Fruit fly (Drosophila melanogaster) whole organism, prepupa: ENCODE results near the gene CG14818.
A peak's percentile ranks its signal among the peaks of the same experiment; 100 is the strongest.

Experiments
- Blimp-1 ChIP-seq: fragments of 200-800 bp; sonication (Bioruptor generic); optimal IDR thresholded peaks from 3 replicates; lab custom pipeline; 2017; ENCODE audit warnings: missing biosample characterization, missing genetic modification characterization, mild to moderate bottlenecking, moderate library complexity, missing genetic modification reagents
- CG10631 ChIP-seq: fragments of 200-800 bp; sonication (Bioruptor generic); optimal IDR thresholded peaks from 2 replicates; lab custom pipeline; 2016; ENCODE audit warnings: missing biosample characterization, missing genetic modification characterization
- CG11294 ChIP-seq: fragments of 200-800 bp; sonication (Bioruptor generic); IDR thresholded peaks from 2 replicates; pipeline ENCODE4 v1.3.6; 2022; ENCODE audit warnings: missing biosample characterization, missing genetic modification characterization
- CG11902 ChIP-seq: fragments of 200-800 bp; sonication (Bioruptor generic); optimal IDR thresholded peaks from 3 replicates; lab custom pipeline; 2016; ENCODE audit warnings: missing biosample characterization, missing genetic modification characterization
- CG15336 ChIP-seq: fragments of 200-800 bp; sonication (Bioruptor generic); IDR thresholded peaks from 2 replicates; pipeline ENCODE4 v1.3.6; 2022; ENCODE audit warnings: missing biosample characterization, missing genetic modification characterization
- CG16779 ChIP-seq: fragments of 200-800 bp; sonication (Bioruptor generic); optimal IDR thresholded peaks from 3 replicates; lab custom pipeline; 2017; ENCODE audit warnings: missing biosample characterization, mild to moderate bottlenecking, missing genetic modification characterization
- CG3032 ChIP-seq: fragments of 200-800 bp; optimal IDR thresholded peaks from 2 replicates; lab custom pipeline; 2019; ENCODE audit warnings: missing biosample characterization, mild to moderate bottlenecking, missing genetic modification characterization, moderate library complexity
- CG31627 ChIP-seq: fragments of 200-800 bp; sonication (Bioruptor generic); optimal IDR thresholded peaks from 3 replicates; lab custom pipeline; 2016; ENCODE audit warnings: missing biosample characterization, missing genetic modification characterization
- CG32006 ChIP-seq: fragments of 200-800 bp; sonication (Bioruptor generic); optimal IDR thresholded peaks from 3 replicates; lab custom pipeline; 2017; ENCODE audit warnings: missing biosample characterization, mild to moderate bottlenecking, missing genetic modification characterization
- CG34406 ChIP-seq: fragments of 200-800 bp; sonication (Bioruptor generic); optimal IDR thresholded peaks from 3 replicates; lab custom pipeline; 2016; ENCODE audit warnings: missing biosample characterization, missing genetic modification characterization
- CG3919 ChIP-seq: fragments of 200-800 bp; sonication (Bioruptor generic); optimal IDR thresholded peaks from 3 replicates; lab custom pipeline; 2016; ENCODE audit warnings: missing biosample characterization, missing genetic modification characterization
- CG6163 ChIP-seq: fragments of 200-800 bp; sonication (Bioruptor generic); IDR thresholded peaks from 3 replicates; pipeline ENCODE4 v1.3.6; 2022; ENCODE audit warnings: missing biosample characterization, missing genetic modification characterization
- CG6792 ChIP-seq: fragments of 200-800 bp; sonication (Bioruptor generic); optimal IDR thresholded peaks from 3 replicates; lab custom pipeline; 2016; ENCODE audit warnings: missing biosample characterization, missing genetic modification characterization
- CG6808 ChIP-seq: fragments of 200-800 bp; sonication (Bioruptor generic); optimal IDR thresholded peaks from 3 replicates; lab custom pipeline; 2017; ENCODE audit warnings: missing biosample characterization, missing genetic modification characterization, mild to moderate bottlenecking, moderate library complexity, missing genetic modification reagents
- CG7368 ChIP-seq: fragments of 200-800 bp; sonication (Bioruptor generic); optimal IDR thresholded peaks from 3 replicates; lab custom pipeline; 2016; ENCODE audit warnings: missing biosample characterization, missing genetic modification characterization
- CG8119 ChIP-seq: fragments of 200-800 bp; sonication (Bioruptor generic); IDR thresholded peaks from 3 replicates; pipeline ENCODE4 v1.3.6; 2022; ENCODE audit warnings: missing biosample characterization, missing genetic modification characterization
- CG8319 ChIP-seq: fragments of 200-800 bp; sonication (Bioruptor generic); optimal IDR thresholded peaks from 3 replicates; lab custom pipeline; 2016; ENCODE audit warnings: missing biosample characterization, missing genetic modification characterization
- CG8632 ChIP-seq: fragments of 200-800 bp; sonication (Bioruptor generic); optimal IDR thresholded peaks from 3 replicates; lab custom pipeline; 2016; ENCODE audit warnings: missing biosample characterization, missing genetic modification characterization
- CG9139 ChIP-seq: fragments of 200-800 bp; sonication (Bioruptor generic); optimal IDR thresholded peaks from 3 replicates; lab custom pipeline; 2017; ENCODE audit warnings: missing biosample characterization, mild to moderate bottlenecking, missing genetic modification characterization
- Eip78C ChIP-seq: fragments of 200-800 bp; sonication (Bioruptor generic); peaks from one replicate; lab custom pipeline; 2016; ENCODE audit warnings: missing biosample characterization, missing genetic modification characterization
- Eip93F ChIP-seq: fragments of 200-800 bp; sonication (Bioruptor generic); optimal IDR thresholded peaks from 2 replicates; lab custom pipeline; 2016; ENCODE audit warnings: missing biosample characterization, mild to moderate bottlenecking, missing genetic modification characterization
- Ets96B ChIP-seq: fragments of 200-800 bp; optimal IDR thresholded peaks from 2 replicates; lab custom pipeline; 2019; ENCODE audit warnings: missing biosample characterization, mild to moderate bottlenecking, missing genetic modification characterization, moderate library complexity
- Gug ChIP-seq: fragments of 200-800 bp; sonication (Bioruptor generic); IDR thresholded peaks from 2 replicates; pipeline ENCODE4 v1.3.6; 2022; ENCODE audit warnings: missing biosample characterization, missing genetic modification characterization
- Hr38 ChIP-seq: sonication (Bioruptor generic); optimal IDR thresholded peaks from 2 replicates; lab custom pipeline; 2016; ENCODE audit warnings: missing biosample characterization, missing genetic modification characterization
- Hr39 ChIP-seq: fragments of 200-800 bp; sonication (Bioruptor generic); optimal IDR thresholded peaks from 2 replicates; lab custom pipeline; 2016; ENCODE audit warnings: missing biosample characterization, missing genetic modification characterization
- Hr4 ChIP-seq: fragments of 200-800 bp; sonication (Bioruptor generic); optimal IDR thresholded peaks from 3 replicates; lab custom pipeline; 2016; ENCODE audit warnings: missing biosample characterization, missing genetic modification characterization
- Lpt ChIP-seq: fragments of 200-800 bp; sonication (Bioruptor generic); optimal IDR thresholded peaks from 3 replicates; lab custom pipeline; 2016; ENCODE audit warnings: missing biosample characterization, missing genetic modification characterization
- Met ChIP-seq: fragments of 200-800 bp; sonication (Bioruptor generic); optimal IDR thresholded peaks from 3 replicates; lab custom pipeline; 2016; ENCODE audit warnings: missing biosample characterization, missing genetic modification characterization
- Sox14 ChIP-seq: fragments of 200-800 bp; sonication (Bioruptor generic); optimal IDR thresholded peaks from 3 replicates; lab custom pipeline; 2016; ENCODE audit warnings: missing biosample characterization, missing genetic modification characterization
- Sox15 ChIP-seq: fragments of 200-800 bp; sonication (Bioruptor generic); optimal IDR thresholded peaks from 3 replicates; lab custom pipeline; 2016; ENCODE audit warnings: missing biosample characterization, missing genetic modification characterization
- achi ChIP-seq: fragments of 200-800 bp; sonication (Bioruptor generic); optimal IDR thresholded peaks from 3 replicates; lab custom pipeline; 2016; ENCODE audit warnings: missing biosample characterization, missing genetic modification characterization
- acj6 ChIP-seq: fragments of 200-800 bp; sonication (Bioruptor generic); optimal IDR thresholded peaks from 3 replicates; lab custom pipeline; 2016; ENCODE audit warnings: missing biosample characterization, missing genetic modification characterization
- cyc ChIP-seq: fragments of 200-800 bp; sonication (Bioruptor generic); optimal IDR thresholded peaks from 3 replicates; lab custom pipeline; 2016; ENCODE audit warnings: missing biosample characterization, missing genetic modification characterization
- dac ChIP-seq: fragments of 200-800 bp; sonication (Bioruptor generic); optimal IDR thresholded peaks from 2 replicates; lab custom pipeline; 2017; ENCODE audit warnings: missing biosample characterization, mild to moderate bottlenecking, missing genetic modification characterization
- dsx ChIP-seq: fragments of 200-800 bp; optimal IDR thresholded peaks from 3 replicates; lab custom pipeline; 2019; ENCODE audit warnings: missing biosample characterization, mild to moderate bottlenecking, missing genetic modification characterization, moderate library complexity; ENCODE audit not compliant: poor library complexity, severe bottlenecking
- eg ChIP-seq: fragments of 200-800 bp; sonication (Bioruptor generic); IDR thresholded peaks from 3 replicates; pipeline ENCODE4 v1.3.6; 2022; ENCODE audit warnings: missing biosample characterization, missing genetic modification characterization
- fd59A ChIP-seq: fragments of 200-800 bp; sonication (Bioruptor generic); optimal IDR thresholded peaks from 2 replicates; lab custom pipeline; 2017; ENCODE audit warnings: missing biosample characterization, mild to moderate bottlenecking, missing genetic modification characterization, missing genetic modification reagents
- fkh ChIP-seq: fragments of 200-800 bp; sonication (Bioruptor generic); optimal IDR thresholded peaks from 3 replicates; lab custom pipeline; 2017; ENCODE audit warnings: missing biosample characterization, mild to moderate bottlenecking, missing genetic modification characterization, moderate library complexity
- lz ChIP-seq: fragments of 200-800 bp; sonication (Bioruptor generic); optimal IDR thresholded peaks from 3 replicates; lab custom pipeline; 2016; ENCODE audit warnings: missing biosample characterization, missing genetic modification characterization
- net ChIP-seq: fragments of 200-800 bp; sonication (Bioruptor generic); optimal IDR thresholded peaks from 3 replicates; lab custom pipeline; 2016; ENCODE audit warnings: missing biosample characterization, missing genetic modification characterization
- pdm3 ChIP-seq: fragments of 200-800 bp; sonication (Bioruptor generic); optimal IDR thresholded peaks from 3 replicates; lab custom pipeline; 2016; ENCODE audit warnings: missing biosample characterization, missing genetic modification characterization
- ss ChIP-seq, 2 experiments: fragments of 200-800 bp; sonication (Bioruptor generic); optimal IDR thresholded peaks; 2 replicates in 1 of 2; 3 replicates in 1 of 2; lab custom pipeline; 2017 to 2018; ENCODE audit warnings: mild to moderate bottlenecking in 2 of 2, missing biosample characterization in 2 of 2, missing genetic modification characterization in 2 of 2, moderate library complexity in 1 of 2
- svp ChIP-seq: fragments of 200-800 bp; sonication (Bioruptor generic); peaks from one replicate; lab custom pipeline; 2016; ENCODE audit warnings: missing biosample characterization, missing genetic modification characterization
- vri ChIP-seq: fragments of 200-800 bp; sonication (Bioruptor generic); optimal IDR thresholded peaks from 3 replicates; lab custom pipeline; 2016; ENCODE audit warnings: missing biosample characterization, mild to moderate bottlenecking, missing genetic modification characterization

The CG14818 gene

DNA sequence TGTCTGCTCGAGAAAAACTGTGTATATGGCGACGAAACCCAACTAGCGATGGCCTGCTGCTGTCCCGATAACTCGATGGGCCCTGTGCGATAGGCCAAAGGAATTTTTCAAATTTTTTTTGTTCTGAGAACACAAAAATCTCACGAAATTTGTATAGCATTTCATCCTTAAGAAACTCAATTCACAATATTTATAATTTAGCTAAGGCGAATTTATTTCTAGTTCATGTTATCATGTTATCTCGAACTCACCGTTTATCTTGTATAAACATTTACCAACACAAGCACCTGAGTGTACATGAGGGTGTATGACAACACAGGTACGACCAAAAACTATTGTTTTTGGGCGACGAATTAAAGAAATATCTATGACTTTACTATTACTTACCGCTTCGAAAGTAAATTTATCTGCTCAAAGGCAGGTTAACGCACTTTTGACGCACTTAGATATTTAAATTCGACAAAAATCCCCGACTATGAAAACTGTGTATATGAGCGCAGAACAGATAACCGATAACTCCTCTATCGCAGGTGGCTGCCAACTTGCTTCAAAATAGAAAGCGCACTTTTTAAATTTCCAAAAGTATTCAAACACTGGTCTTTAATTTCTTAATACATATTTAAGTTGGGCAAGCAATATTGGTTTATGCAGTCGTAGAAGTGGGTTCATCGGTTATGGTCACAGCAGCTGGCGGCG lies 20.7 kb upstream of the CG14818 start, which contains the start of gene arm (continued):
- TF ChIP-seq svp (GFP tag; lab: Kevin White, UChicago) = peak; percentile 75
- peak; percentile 0 for TF ChIP-seq CG6792 (GFP tag; lab: Kevin White, UChicago)
- peak; percentile 18 for TF ChIP-seq CG32006 (GFP tag; lab: Kevin White, UChicago)
- TF ChIP-seq Hr39 (GFP tag; lab: Kevin White, UChicago) = no peak
- TF ChIP-seq dac (GFP tag; lab: Kevin White, UChicago) = no peak
- no peak for TF ChIP-seq CG7368
- peak; percentile 23 for TF ChIP-seq achi (GFP tag; lab: Kevin White, UChicago)
- no peak for TF ChIP-seq net (GFP tag; lab: Kevin White, UChicago)
- TF ChIP-seq ss (GFP tag; optimal IDR thresholded peaks at IDR 0.05; lab: Kevin White, UChicago) = no peak
- TF ChIP-seq vri (GFP tag; lab: Kevin White, UChicago) = peak; percentile 28
- no peak for TF ChIP-seq CG9139 (GFP tag; lab: Kevin White, UChicago)

dm6 chrX:1899445-1900085 lies 20.0 kb upstream of the CG14818 start:
- TF ChIP-seq svp (GFP tag; lab: Kevin White, UChicago) (no peak), CG6163 (0 out of 3 replicates have a peak, but pooled peaks have one; percentile 12), Blimp-1 (peak; percentile 56), CG3919 (GFP tag; lab: Kevin White, UChicago) (peak; percentile 51), CG8319 (GFP tag; lab: Kevin White, UChicago) (no peak), pdm3 (GFP tag; lab: Kevin White, UChicago) (no peak), Ets96B (no peak), vri (GFP tag; lab: Kevin White, UChicago) (no peak), fkh (GFP tag; lab: Kevin White, UChicago) (peak; percentile 57), eg (GFP tag; lab: Robert Waterston, UW) (no peak), CG7368 (peak; percentile 19), dsx (GFP tag; lab: Kevin White, UChicago) (peak; percentile 17), CG15336 (GFP tag; lab: Robert Waterston, UW) (no peak; the same call in 1 of the 2 replicates), Lpt (GFP tag; lab: Kevin White, UChicago) (peak; percentile 26), CG8119 (no peak), CG11902 (GFP tag; lab: Kevin White, UChicago) (no peak), CG6808 (GFP tag; lab: Kevin White, UChicago) (no peak), CG3032 (no peak), Sox14 (GFP tag; lab: Kevin White, UChicago) (peak; percentile 17), Sox15 (GFP tag; lab: Kevin White, UChicago) (no peak), Hr38 (GFP tag; lab: Kevin White, UChicago) (no peak), CG8632 (GFP tag; lab: Kevin White, UChicago) (no peak), CG11294 (GFP tag; lab: Robert Waterston, UW) (no peak), Eip93F (GFP tag; lab: Kevin White, UChicago) (no peak), achi (GFP tag; lab: Kevin White, UChicago) (no peak), CG16779 (tag; lab: Kevin White, UChicago) (no peak), cyc (GFP tag; lab: Kevin White, UChicago) (no peak), ss (GFP tag; optimal IDR thresholded peaks at IDR 0.05; lab: Kevin White, UChicago) (peak in 1 of 2 experiments; percentile 46), CG31627 (GFP tag; lab: Kevin White, UChicago) (no peak), Eip78C (peak; percentile 11), Hr39 (GFP tag; lab: Kevin White, UChicago) (no peak), net (GFP tag; lab: Kevin White, UChicago) (peak; percentile 42)

DNA sequence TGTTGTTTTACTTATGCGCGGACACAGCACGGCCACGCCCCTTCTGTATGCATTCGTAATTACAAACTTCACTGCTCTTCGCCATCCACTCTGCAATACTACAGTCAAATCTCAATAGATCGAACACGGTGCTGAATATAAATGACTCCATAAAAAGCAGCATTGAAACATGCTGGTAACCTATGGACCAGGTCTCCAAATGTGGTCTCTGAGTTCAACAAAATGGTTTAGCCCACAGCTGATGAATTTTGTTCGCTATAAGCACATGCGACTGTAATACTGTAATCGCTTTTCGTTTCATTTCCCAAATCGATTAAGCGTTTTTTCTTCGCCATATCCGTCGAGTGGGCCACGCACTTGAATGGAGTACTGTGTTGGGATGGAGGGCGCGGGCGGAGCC lies 17.8 kb upstream of the CG14818 start:
- TF ChIP-seq lz (GFP tag; lab: Kevin White, UChicago) = peak; percentile 63
- TF ChIP-seq CG11294 (GFP tag; lab: Robert Waterston, UW) = peak; percentile 21; the same call in 1 of the 2 replicates
- TF ChIP-seq CG31627 (GFP tag; lab: Kevin White, UChicago) = peak; percentile 69
- TF ChIP-seq eg (GFP tag; lab: Robert Waterston, UW) = peak; percentile 68
- TF ChIP-seq CG11902 (GFP tag; lab: Kevin White, UChicago) = no peak
- TF ChIP-seq svp (GFP tag; lab: Kevin White, UChicago) = peak; percentile 74
- TF ChIP-seq Gug (GFP tag; lab: Robert Waterston, UW) = peak; percentile 59
- TF ChIP-seq Hr39 (GFP tag; lab: Kevin White, UChicago) = peak; percentile 75
- no peak for TF ChIP-seq dac (GFP tag; lab: Kevin White, UChicago)
- TF ChIP-seq CG6163 = peak; percentile 65
- TF ChIP-seq Hr4 (GFP tag; lab: Kevin White, UChicago) = no peak
- TF ChIP-seq ss (GFP tag; optimal IDR thresholded peaks at IDR 0.05; lab: Kevin White, UChicago) = peak in 1 of 2 experiments; percentile 38
- peak; percentile 44 for TF ChIP-seq Ets96B
- TF ChIP-seq CG10631 = peak; percentile 42
- TF ChIP-seq Lpt (GFP tag; lab: Kevin White, UChicago) = peak; percentile 19
- TF ChIP-seq fd59A (GFP tag; lab: Kevin White, UChicago) = peak; percentile 34
- peak; percentile 46 for TF ChIP-seq acj6 (GFP tag; lab: Kevin White, UChicago)
- TF ChIP-seq CG8119 = peak; percentile 40; the same call in 1 of the 3 replicates
- peak; percentile 37 for TF ChIP-seq CG3032
- TF ChIP-seq Met (GFP tag; lab: Kevin White, UChicago) = no peak
- peak; percentile 28 for TF ChIP-seq CG34406 (GFP tag; lab: Kevin White, UChicago)
